Worm (Caenorhabditis elegans) whole organism, mixed stage, embryonic: ENCODE results near the gene srsy-1.

Experiments used
- M03D4.4 ChIP-seq: sonication (generic microtip); optimal IDR thresholded peaks from 2 replicates; lab custom pipeline; 2017; ENCODE audit warnings: mild to moderate bottlenecking, missing genetic modification characterization, missing compliant biosample characterization
- bed-3 ChIP-seq: fragments of 200-800 bp; sonication (Bioruptor generic); optimal IDR thresholded peaks from 3 replicates; lab custom pipeline; 2018; ENCODE audit warnings: mild to moderate bottlenecking, missing genetic modification characterization, moderate library complexity, missing compliant biosample characterization
- ceh-39 ChIP-seq: fragments of 150-350 bp; optimal IDR thresholded peaks from 2 replicates; lab custom pipeline; 2014; ENCODE audit warnings: missing biosample characterization, missing genetic modification characterization
- ceh-43 ChIP-seq: fragments of 200-800 bp; sonication (Bioruptor generic); optimal IDR thresholded peaks from 2 replicates; lab custom pipeline; 2018; ENCODE audit warnings: mild to moderate bottlenecking, missing genetic modification characterization, moderate library complexity, missing compliant biosample characterization
- ceh-83 ChIP-seq: fragments of 200-800 bp; sonication (Bioruptor generic); optimal IDR thresholded peaks from 2 replicates; lab custom pipeline; 2018; ENCODE audit warnings: mild to moderate bottlenecking, missing genetic modification characterization, missing compliant biosample characterization
- ces-1 ChIP-seq: fragments of 150-350 bp; optimal IDR thresholded peaks from 2 replicates; lab custom pipeline; 2014; ENCODE audit warnings: missing biosample characterization, missing genetic modification reagents, missing genetic modification characterization
- cnd-1 ChIP-seq: fragments of 200-800 bp; sonication (Bioruptor generic); optimal IDR thresholded peaks from 2 replicates; lab custom pipeline; 2018; ENCODE audit warnings: mild to moderate bottlenecking, missing genetic modification characterization, missing compliant biosample characterization
- elt-1 ChIP-seq: sonication (generic microtip); optimal IDR thresholded peaks from 2 replicates; lab custom pipeline; 2017; ENCODE audit warnings: missing genetic modification characterization, mild to moderate bottlenecking, missing compliant biosample characterization, antibody characterized with exemption, moderate library complexity, borderline replicate concordance; ENCODE audit not compliant: insufficient read depth
- elt-3 ChIP-seq: fragments of 150-350 bp; optimal IDR thresholded peaks from 2 replicates; lab custom pipeline; 2014; ENCODE audit warnings: missing biosample characterization, missing genetic modification characterization
- flh-1 ChIP-seq: fragments of 200-800 bp; sonication (Bioruptor generic); optimal IDR thresholded peaks from 2 replicates; lab custom pipeline; 2018; ENCODE audit warnings: mild to moderate bottlenecking, missing genetic modification characterization, moderate library complexity, missing compliant biosample characterization
- ham-2 ChIP-seq: fragments of 200-800 bp; sonication (Bioruptor generic); optimal IDR thresholded peaks from 2 replicates; lab custom pipeline; 2018; ENCODE audit warnings: mild to moderate bottlenecking, missing genetic modification characterization, missing compliant biosample characterization
- hlh-1 ChIP-seq: fragments of 150-350 bp; optimal IDR thresholded peaks from 2 replicates; lab custom pipeline; 2014; ENCODE audit warnings: missing biosample characterization, missing genetic modification reagents, missing genetic modification characterization
- lin-13 ChIP-seq: fragments of 150-350 bp; optimal IDR thresholded peaks from 2 replicates; lab custom pipeline; 2014; ENCODE audit warnings: missing biosample characterization, missing genetic modification characterization
- lin-32 ChIP-seq: fragments of 200-800 bp; sonication (Bioruptor generic); optimal IDR thresholded peaks from 2 replicates; lab custom pipeline; 2018; ENCODE audit warnings: mild to moderate bottlenecking, missing genetic modification characterization, missing compliant biosample characterization
- lsy-2 ChIP-seq: fragments of 150-350 bp; optimal IDR thresholded peaks from 2 replicates; lab custom pipeline; 2014; ENCODE audit warnings: missing biosample characterization, missing genetic modification characterization
- mab-5 ChIP-seq: fragments of 150-350 bp; optimal IDR thresholded peaks from 2 replicates; lab custom pipeline; 2014; ENCODE audit warnings: missing biosample characterization, missing genetic modification characterization
- mep-1 ChIP-seq: fragments of 150-350 bp; optimal IDR thresholded peaks from 2 replicates; lab custom pipeline; 2017; ENCODE audit warnings: missing biosample characterization, missing genetic modification reagents, missing genetic modification characterization, inconsistent platforms
- mls-2 ChIP-seq: sonication (generic microtip); optimal IDR thresholded peaks from 2 replicates; lab custom pipeline; 2016; ENCODE audit warnings: mild to moderate bottlenecking, missing genetic modification characterization, moderate library complexity, missing compliant biosample characterization
- nhr-12 ChIP-seq: fragments of 150-350 bp; optimal IDR thresholded peaks from 2 replicates; lab custom pipeline; 2014; ENCODE audit warnings: missing biosample characterization, missing genetic modification characterization
- nhr-237 ChIP-seq: fragments of 150-350 bp; optimal IDR thresholded peaks from 2 replicates; lab custom pipeline; 2014; ENCODE audit warnings: missing biosample characterization, missing genetic modification characterization
- nhr-76 ChIP-seq: sonication (generic microtip); optimal IDR thresholded peaks from 2 replicates; lab custom pipeline; 2017; ENCODE audit warnings: missing biosample characterization, missing genetic modification characterization
- pha-4 ChIP-seq: fragments of 150-350 bp; optimal IDR thresholded peaks from 2 replicates; lab custom pipeline; 2018; ENCODE audit warnings: missing biosample characterization, missing genetic modification reagents, missing genetic modification characterization
- sem-2 ChIP-seq: fragments of 200-800 bp; sonication (Bioruptor generic); optimal IDR thresholded peaks from 2 replicates; lab custom pipeline; 2018; ENCODE audit warnings: mild to moderate bottlenecking, missing genetic modification characterization, missing compliant biosample characterization
- snpc-4 ChIP-seq: fragments of 150-350 bp; optimal IDR thresholded peaks from 2 replicates; lab custom pipeline; 2014; ENCODE audit warnings: missing biosample characterization, missing genetic modification characterization
- sptf-1 ChIP-seq: sonication (generic microtip); optimal IDR thresholded peaks from 2 replicates; lab custom pipeline; 2017; ENCODE audit warnings: mild to moderate bottlenecking, missing genetic modification characterization, moderate library complexity, missing compliant biosample characterization
- tbx-8 ChIP-seq: fragments of 200-800 bp; sonication (Bioruptor generic); optimal IDR thresholded peaks from 2 replicates; lab custom pipeline; 2018; ENCODE audit warnings: mild to moderate bottlenecking, missing genetic modification characterization, moderate library complexity, missing compliant biosample characterization
- unc-120 ChIP-seq: sonication (generic microtip); optimal IDR thresholded peaks from 2 replicates; lab custom pipeline; 2017; ENCODE audit warnings: missing genetic modification characterization, missing compliant biosample characterization; ENCODE audit not compliant: poor library complexity, severe bottlenecking
- unc-39 ChIP-seq: fragments of 150-350 bp; optimal IDR thresholded peaks from 2 replicates; lab custom pipeline; 2014; ENCODE audit warnings: missing biosample characterization, missing genetic modification characterization
- unc-62 ChIP-seq: fragments of 150-350 bp; optimal IDR thresholded peaks from 2 replicates; lab custom pipeline; 2014; ENCODE audit warnings: missing biosample characterization, missing genetic modification reagents, missing genetic modification characterization
- zip-8 ChIP-seq: fragments of 150-350 bp; optimal IDR thresholded peaks from 2 replicates; lab custom pipeline; 2014; ENCODE audit warnings: missing biosample characterization, missing genetic modification characterization
- ztf-11 ChIP-seq: fragments of 150-350 bp; optimal IDR thresholded peaks from 2 replicates; lab custom pipeline; 2014; ENCODE audit warnings: missing biosample characterization, missing genetic modification characterization

srsy-1 gene

ce11 chrII:5091640-5092243, 24.1 kb upstream of the srsy-1 start, which contains the start of gene pld-1:
Gene pld-1, minus strand, starts transcription at chrII:5091690.
- TF ChIP-seq nhr-76 (no peak), lin-32 (GFP tag; lab: Kevin White, UChicago) (no peak), mls-2 (tag; lab: Kevin White, UChicago) (no peak), cnd-1 (tag; lab: Kevin White, UChicago) (no peak), ceh-43 (GFP tag; lab: Kevin White, UChicago) (no peak), pha-4 (no peak), lsy-2 (tag; lab: Kevin White, UChicago) (no peak), sptf-1 (tag; lab: Kevin White, UChicago) (no peak), elt-3 (no peak), lin-13 (tag; lab: Kevin White, UChicago) (no peak), elt-1 (tag; lab: Kevin White, UChicago) (no peak), ces-1 (GFP tag; lab: Kevin White, UChicago) (no peak), nhr-237 (tag; lab: Kevin White, UChicago) (no peak), hlh-1 (tag; lab: Kevin White, UChicago) (no peak)

DNA sequence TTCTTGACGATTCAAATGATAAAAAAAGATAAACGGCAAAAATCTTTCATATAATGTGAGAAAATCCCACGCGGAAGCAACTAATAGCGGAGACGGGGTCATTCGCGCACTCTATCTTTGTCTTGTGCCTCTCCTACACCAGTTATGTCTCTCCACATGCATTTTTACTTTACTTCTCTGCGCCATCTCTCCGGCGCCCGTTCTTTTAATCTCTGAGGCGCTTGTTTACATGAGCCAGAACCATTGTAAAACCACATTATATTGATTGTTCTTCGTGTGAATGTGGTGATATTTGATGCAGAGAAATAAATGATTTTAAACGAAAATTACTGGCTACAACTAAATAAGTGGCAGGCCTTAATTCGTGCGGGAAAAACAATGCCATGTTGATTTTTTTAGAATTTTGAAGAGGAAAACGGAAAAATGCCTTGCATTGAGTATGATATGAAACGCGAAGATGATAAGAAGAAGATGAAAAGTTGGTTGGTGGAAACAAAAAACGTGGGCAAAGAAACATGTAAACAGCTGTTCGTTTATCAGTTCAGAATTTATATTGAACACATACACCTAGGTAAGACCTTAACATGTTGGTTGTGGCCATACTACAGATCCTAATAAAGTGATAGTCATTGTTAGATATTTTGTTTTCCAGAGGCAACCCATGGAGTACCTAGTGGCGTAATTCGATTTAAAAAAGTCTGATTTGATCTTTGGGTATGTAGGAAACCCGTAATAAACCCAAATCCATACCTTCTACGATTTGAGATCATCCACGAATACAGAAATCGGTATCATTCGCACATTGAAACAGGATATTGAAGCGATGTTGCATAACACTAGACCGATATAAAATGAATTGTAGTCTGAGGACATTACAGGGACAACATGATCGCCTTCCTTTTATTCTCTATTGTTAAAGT, 23.2 kb upstream of the srsy-1 start, which contains the start of gene C04G6.2:
Gene C04G6.2 (plus strand): TSS at position 870 of the 920 bp plus-strand sequence.
- no peak for TF ChIP-seq ceh-43 (GFP tag; lab: Kevin White, UChicago)
- TF ChIP-seq nhr-237 (tag; lab: Kevin White, UChicago): peak; percentile 69
- peak; percentile 26 for TF ChIP-seq unc-120 (tag; lab: Kevin White, UChicago)
- peak; percentile 45 for TF ChIP-seq mep-1 (tag; lab: Kevin White, UChicago)
- peak; percentile 76 for TF ChIP-seq ham-2 (GFP tag; lab: Kevin White, UChicago)
- TF ChIP-seq sem-2 (GFP tag; lab: Kevin White, UChicago): no peak
- no peak for TF ChIP-seq elt-3
- no peak for TF ChIP-seq tbx-8
- no peak for TF ChIP-seq zip-8
- TF ChIP-seq sptf-1 (tag; lab: Kevin White, UChicago): peak; percentile 14
- peak; percentile 43 for TF ChIP-seq mls-2 (tag; lab: Kevin White, UChicago)
- no peak for TF ChIP-seq hlh-1 (tag; lab: Kevin White, UChicago)
- TF ChIP-seq M03D4.4 (tag; lab: Kevin White, UChicago): peak; percentile 16
- no peak for TF ChIP-seq lin-32 (GFP tag; lab: Kevin White, UChicago)
- TF ChIP-seq lin-13 (tag; lab: Kevin White, UChicago): no peak
- peak; percentile 96 for TF ChIP-seq pha-4
- peak; percentile 49 for TF ChIP-seq ces-1 (GFP tag; lab: Kevin White, UChicago)

DNA sequence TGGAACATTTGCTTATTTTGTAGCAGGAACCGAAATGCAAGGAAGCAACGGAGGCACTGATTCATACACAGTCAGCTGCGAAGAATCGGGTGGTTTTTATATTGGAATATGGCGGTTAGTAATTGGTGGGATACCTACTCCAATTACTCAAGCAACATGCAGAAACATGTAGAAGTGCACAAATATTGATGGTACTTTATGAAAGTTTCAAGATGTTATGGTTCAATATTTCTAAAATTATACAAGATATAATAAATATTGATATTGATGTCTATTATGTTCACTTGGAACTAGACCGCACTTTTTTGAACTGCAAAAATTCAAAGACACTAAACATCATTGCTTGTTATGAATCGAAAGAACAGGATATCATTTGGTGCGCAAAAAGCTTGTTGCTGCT, 21.9 kb upstream of the srsy-1 start, which contains the start of gene C04G6.13:
Gene C04G6.13 (plus strand): TSS at position 301 of the 400 bp plus-strand sequence.
- TF ChIP-seq unc-39 (tag; lab: Kevin White, UChicago) (no peak), sptf-1 (tag; lab: Kevin White, UChicago) (no peak), snpc-4 (no peak), unc-120 (tag; lab: Kevin White, UChicago) (no peak), elt-1 (tag; lab: Kevin White, UChicago) (no peak), nhr-12 (tag; lab: Kevin White, UChicago) (no peak), zip-8 (no peak), mab-5 (tag; lab: Kevin White, UChicago) (no peak), M03D4.4 (tag; lab: Kevin White, UChicago) (no peak), lsy-2 (tag; lab: Kevin White, UChicago) (no peak), lin-13 (tag; lab: Kevin White, UChicago) (no peak), ceh-43 (GFP tag; lab: Kevin White, UChicago) (no peak), nhr-76 (no peak), tbx-8 (no peak), mls-2 (tag; lab: Kevin White, UChicago) (no peak)

- TF ChIP-seq ceh-39 (tag; lab: Kevin White, UChicago) (no peak), zip-8 (no peak), unc-120 (tag; lab: Kevin White, UChicago) (no peak), mep-1 (tag; lab: Kevin White, UChicago) (no peak), unc-62 (no peak), ztf-11 (tag; lab: Kevin White, UChicago) (no peak), pha-4 (no peak), sptf-1 (tag; lab: Kevin White, UChicago) (no peak), lin-13 (tag; lab: Kevin White, UChicago) (no peak), ceh-83 (no peak), mls-2 (tag; lab: Kevin White, UChicago) (no peak), bed-3 (GFP tag; lab: Kevin White, UChicago) (no peak), nhr-76 (no peak), nhr-12 (tag; lab: Kevin White, UChicago) (no peak), ces-1 (GFP tag; lab: Kevin White, UChicago) (no peak), mab-5 (tag; lab: Kevin White, UChicago) (no peak), flh-1 (GFP tag; lab: Kevin White, UChicago) (no peak)
Observed at ce11 chrII:5099034-5099433, 16.8 kb upstream of the srsy-1 start.
